Worm (Caenorhabditis elegans): ENCODE data around the gene Y62H9A.16.

The Y62H9A.16 gene

DNA sequence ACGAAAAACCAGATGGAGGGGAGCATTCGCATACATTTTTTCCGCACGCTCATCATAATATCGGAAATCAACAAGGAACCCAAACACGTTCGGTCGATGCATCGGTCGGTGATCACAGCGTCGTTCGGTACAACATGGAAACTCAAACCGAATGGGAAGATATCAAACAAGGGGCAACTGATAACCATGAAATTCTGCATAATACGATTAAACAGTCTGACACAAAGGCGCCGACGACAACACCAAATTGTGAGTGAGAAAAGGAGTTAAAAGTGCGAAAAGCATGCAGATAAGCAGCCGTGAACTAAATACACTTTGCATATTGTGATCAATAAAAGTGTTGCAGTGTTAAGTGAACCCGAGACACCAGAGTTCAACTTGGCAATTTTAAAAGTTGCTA, 7.1 kb downstream of the Y62H9A.16 start:
- TF ChIP-seq pqm-1 (tag; optimal IDR thresholded peaks at IDR 0.05) (peak; percentile 3), jun-1 (tag; optimal IDR thresholded peaks at IDR 0.05) (no peak), nhr-76 (tag; optimal IDR thresholded peaks at IDR 0.05) (no peak), nhr-23 (tag; optimal IDR thresholded peaks at IDR 0.05) (no peak), nhr-67 (tag; optimal IDR thresholded peaks at IDR 0.05) (no peak), nhr-25 (tag; optimal IDR thresholded peaks at IDR 0.05) (no peak), ceh-82 (tag; optimal IDR thresholded peaks at IDR 0.05) (no peak), elt-2 (tag; optimal IDR thresholded peaks at IDR 0.05) (peak; percentile 77), hmg-11 (tag; optimal IDR thresholded peaks at IDR 0.05) (no peak), egl-5 (tag; optimal IDR thresholded peaks at IDR 0.05) (no peak), pha-4 (tag; optimal IDR thresholded peaks at IDR 0.05) (no peak), elt-1 (tag; optimal IDR thresholded peaks at IDR 0.05) (no peak), lin-15B (tag; optimal IDR thresholded peaks at IDR 0.05) (no peak)

DNA sequence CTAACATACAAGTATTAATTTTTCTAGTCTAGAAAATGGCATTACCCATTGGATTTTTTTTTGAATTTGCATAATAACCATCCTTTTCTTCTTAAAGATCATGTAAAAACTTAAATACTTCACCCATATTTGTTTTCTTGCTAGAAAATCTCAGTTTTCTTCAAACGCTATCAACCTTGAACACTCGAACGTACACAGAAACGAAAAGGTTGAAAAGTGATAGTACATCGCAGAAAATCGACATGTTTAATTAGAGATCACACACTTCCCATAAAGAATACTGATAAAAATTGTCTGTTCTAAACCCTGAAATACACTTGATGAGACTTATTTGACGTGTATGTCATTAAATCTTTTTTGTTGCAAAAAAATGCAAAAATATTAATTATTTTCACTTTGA, 9.5 kb downstream of the Y62H9A.16 start, which contains the start of gene F55G7.4:
Gene F55G7.4, plus strand, starts transcription at position 301 of the 400 bp plus-strand sequence.
- TF ChIP-seq elt-1 (tag; optimal IDR thresholded peaks at IDR 0.05) (no peak), nhr-237 (tag; optimal IDR thresholded peaks at IDR 0.05) (no peak), ZK546.5 (tag; optimal IDR thresholded peaks at IDR 0.05) (no peak), fos-1 (tag; optimal IDR thresholded peaks at IDR 0.05) (no peak), jun-1 (tag; optimal IDR thresholded peaks at IDR 0.05) (no peak), tbx-2 (tag; optimal IDR thresholded peaks at IDR 0.05) (no peak), unc-62 (GFP tag; optimal IDR thresholded peaks at IDR 0.05) (no peak), lsy-12 (tag; optimal IDR thresholded peaks at IDR 0.05) (no peak), snpc-4 (tag; optimal IDR thresholded peaks at IDR 0.05) (no peak), hmg-11 (tag; optimal IDR thresholded peaks at IDR 0.05) (no peak), ceh-82 (tag; optimal IDR thresholded peaks at IDR 0.05) (no peak)

DNA sequence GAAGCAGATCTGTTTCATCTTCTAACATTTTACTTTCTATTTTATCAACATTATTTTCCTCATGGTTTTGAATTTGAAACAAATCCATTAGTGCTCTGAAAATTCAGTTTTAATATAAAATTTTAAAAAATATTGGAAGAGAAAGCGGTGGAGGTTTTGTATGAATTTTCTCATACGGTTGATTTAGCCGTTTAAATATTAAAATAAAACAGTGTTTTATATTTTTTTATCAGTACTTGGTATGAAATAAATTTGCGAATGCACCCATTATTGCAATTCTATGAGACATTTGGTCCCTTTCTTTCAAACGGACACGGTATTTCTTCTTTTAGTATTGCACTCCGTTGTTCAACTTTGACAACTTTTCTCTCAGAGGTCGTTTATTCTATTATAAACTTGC, 13.5 kb downstream of the Y62H9A.16 start, which contains the start of gene dot-1.4:
Gene dot-1.4, minus strand, starts transcription at position 101 of the 400 bp plus-strand sequence.
- TF ChIP-seq ztf-11 (tag; optimal IDR thresholded peaks at IDR 0.05): no peak
- TF ChIP-seq egl-27 (tag; optimal IDR thresholded peaks at IDR 0.05): no peak
- no peak for TF ChIP-seq pqm-1 (tag; optimal IDR thresholded peaks at IDR 0.05)
- no peak for TF ChIP-seq egl-5 (tag; optimal IDR thresholded peaks at IDR 0.05)
- TF ChIP-seq lsy-12 (tag; optimal IDR thresholded peaks at IDR 0.05): no peak
- no peak for TF ChIP-seq ZK546.5 (tag; optimal IDR thresholded peaks at IDR 0.05)
- no peak for TF ChIP-seq nhr-67 (tag; optimal IDR thresholded peaks at IDR 0.05)
- no peak for TF ChIP-seq unc-62 (GFP tag; optimal IDR thresholded peaks at IDR 0.05)
- no peak for TF ChIP-seq R02D3.7 (tag; optimal IDR thresholded peaks at IDR 0.05)
- no peak for TF ChIP-seq nhr-77 (tag; optimal IDR thresholded peaks at IDR 0.05)
- TF ChIP-seq sea-2 (GFP tag; optimal IDR thresholded peaks at IDR 0.05): no peak
- TF ChIP-seq nhr-23 (tag; optimal IDR thresholded peaks at IDR 0.05): no peak
- TF ChIP-seq unc-39 (tag; optimal IDR thresholded peaks at IDR 0.05): no peak
- no peak for TF ChIP-seq elt-2 (tag; optimal IDR thresholded peaks at IDR 0.05)
- no peak for TF ChIP-seq nhr-237 (tag; optimal IDR thresholded peaks at IDR 0.05)
- TF ChIP-seq elt-1 (tag; optimal IDR thresholded peaks at IDR 0.05): no peak

DNA sequence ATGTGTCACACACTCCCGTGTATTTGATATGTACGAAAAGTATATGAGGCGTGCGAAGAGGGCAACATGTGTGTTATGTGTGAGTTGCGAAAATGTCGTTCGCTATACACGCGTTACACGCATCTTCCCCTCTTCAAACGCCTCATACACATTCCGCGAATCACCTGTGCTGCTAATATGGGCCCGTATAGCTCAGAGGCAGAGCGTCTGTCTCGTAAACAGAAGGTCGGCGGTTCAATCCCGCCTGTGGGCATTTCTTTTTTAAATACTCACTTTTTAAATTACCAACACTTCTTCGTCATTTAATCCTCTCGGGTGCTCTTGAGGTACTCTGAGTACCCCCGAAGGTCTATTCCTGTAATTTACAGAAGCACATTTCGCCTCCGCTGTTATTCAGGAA, 15.5 kb downstream of the Y62H9A.16 start:
- TF ChIP-seq nhr-237 (tag; optimal IDR thresholded peaks at IDR 0.05) (no peak), sea-2 (GFP tag; optimal IDR thresholded peaks at IDR 0.05) (no peak), lin-39 (tag; optimal IDR thresholded peaks at IDR 0.05) (no peak), fos-1 (tag; optimal IDR thresholded peaks at IDR 0.05) (no peak), nhr-43 (tag; optimal IDR thresholded peaks at IDR 0.05; ENCODE audit: poor library complexity, severe bottlenecking) (no peak), elt-2 (tag; optimal IDR thresholded peaks at IDR 0.05) (no peak), ztf-4 (tag; optimal IDR thresholded peaks at IDR 0.05) (no peak), lsy-12 (tag; optimal IDR thresholded peaks at IDR 0.05) (no peak), pqm-1 (tag; optimal IDR thresholded peaks at IDR 0.05) (no peak), aly-2 (tag; optimal IDR thresholded peaks at IDR 0.05) (no peak), daf-12 (tag; optimal IDR thresholded peaks at IDR 0.05) (no peak), R02D3.7 (tag; optimal IDR thresholded peaks at IDR 0.05) (no peak), ZK546.5 (tag; optimal IDR thresholded peaks at IDR 0.05) (no peak), ceh-9 (tag; optimal IDR thresholded peaks at IDR 0.05) (no peak)

DNA sequence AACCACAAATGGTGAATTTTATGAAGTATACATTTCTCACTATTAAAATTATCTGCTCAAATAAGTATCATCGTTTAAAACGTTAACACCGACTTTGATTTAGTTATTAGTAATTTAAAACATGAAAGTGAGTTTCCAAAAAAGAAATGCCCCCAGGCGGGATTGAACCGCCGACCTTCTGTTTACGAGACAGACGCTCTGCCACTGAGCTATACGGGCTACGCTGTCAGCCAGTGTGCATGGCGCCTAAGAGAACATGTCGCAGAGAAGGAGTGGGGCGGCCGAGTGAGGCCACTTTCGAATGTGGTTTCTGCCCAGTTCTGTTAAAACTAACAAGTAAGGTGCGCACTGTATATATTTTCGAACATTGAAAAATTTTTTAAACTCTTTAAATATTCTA, 16.8 kb downstream of the Y62H9A.16 start:
- TF ChIP-seq nhr-77 (tag; optimal IDR thresholded peaks at IDR 0.05) (peak; percentile 33), nhr-43 (tag; optimal IDR thresholded peaks at IDR 0.05; ENCODE audit: poor library complexity, severe bottlenecking) (peak; percentile 58), ceh-28 (tag; optimal IDR thresholded peaks at IDR 0.05) (peak; percentile 38), nhr-67 (tag; optimal IDR thresholded peaks at IDR 0.05) (no peak), sea-2 (GFP tag; optimal IDR thresholded peaks at IDR 0.05) (no peak), R02D3.7 (tag; optimal IDR thresholded peaks at IDR 0.05) (no peak), nhr-23 (tag; optimal IDR thresholded peaks at IDR 0.05) (no peak), pha-4 (tag; optimal IDR thresholded peaks at IDR 0.05) (peak; percentile 56), daf-12 (tag; optimal IDR thresholded peaks at IDR 0.05) (no peak), tbx-2 (tag; optimal IDR thresholded peaks at IDR 0.05) (peak; percentile 68), egl-27 (tag; optimal IDR thresholded peaks at IDR 0.05) (no peak), ztf-11 (tag; optimal IDR thresholded peaks at IDR 0.05) (no peak), fkh-10 (GFP tag; optimal IDR thresholded peaks at IDR 0.05) (no peak), fos-1 (tag; optimal IDR thresholded peaks at IDR 0.05) (no peak), snpc-4 (tag; optimal IDR thresholded peaks at IDR 0.05) (peak; percentile 6), lin-39 (tag; optimal IDR thresholded peaks at IDR 0.05) (peak; percentile 1), ceh-16 (tag; optimal IDR thresholded peaks at IDR 0.05) (no peak), elt-2 (tag; optimal IDR thresholded peaks at IDR 0.05) (peak; percentile 37), elt-1 (tag; optimal IDR thresholded peaks at IDR 0.05) (no peak), nhr-25 (tag; optimal IDR thresholded peaks at IDR 0.05) (no peak), lin-15B (tag; optimal IDR thresholded peaks at IDR 0.05) (no peak), lsy-12 (tag; optimal IDR thresholded peaks at IDR 0.05) (no peak), ceh-82 (tag; optimal IDR thresholded peaks at IDR 0.05) (no peak), pqm-1 (tag; optimal IDR thresholded peaks at IDR 0.05) (no peak), mdl-1 (tag; optimal IDR thresholded peaks at IDR 0.05) (no peak), hmg-11 (tag; optimal IDR thresholded peaks at IDR 0.05) (peak; percentile 91), nhr-28 (tag; optimal IDR thresholded peaks at IDR 0.05) (no peak), jun-1 (tag; optimal IDR thresholded peaks at IDR 0.05) (peak; percentile 15), skn-1 (tag; optimal IDR thresholded peaks at IDR 0.05) (peak; percentile 20), ceh-9 (tag; optimal IDR thresholded peaks at IDR 0.05) (no peak), ztf-4 (tag; optimal IDR thresholded peaks at IDR 0.05) (no peak), aly-2 (tag; optimal IDR thresholded peaks at IDR 0.05) (no peak), nhr-76 (tag; optimal IDR thresholded peaks at IDR 0.05) (no peak)

All from whole organism, L3 larva.